Fruit fly (Drosophila melanogaster): Measurements from ENCODE around the gene CG14434.

Gene CG14434

DNA sequence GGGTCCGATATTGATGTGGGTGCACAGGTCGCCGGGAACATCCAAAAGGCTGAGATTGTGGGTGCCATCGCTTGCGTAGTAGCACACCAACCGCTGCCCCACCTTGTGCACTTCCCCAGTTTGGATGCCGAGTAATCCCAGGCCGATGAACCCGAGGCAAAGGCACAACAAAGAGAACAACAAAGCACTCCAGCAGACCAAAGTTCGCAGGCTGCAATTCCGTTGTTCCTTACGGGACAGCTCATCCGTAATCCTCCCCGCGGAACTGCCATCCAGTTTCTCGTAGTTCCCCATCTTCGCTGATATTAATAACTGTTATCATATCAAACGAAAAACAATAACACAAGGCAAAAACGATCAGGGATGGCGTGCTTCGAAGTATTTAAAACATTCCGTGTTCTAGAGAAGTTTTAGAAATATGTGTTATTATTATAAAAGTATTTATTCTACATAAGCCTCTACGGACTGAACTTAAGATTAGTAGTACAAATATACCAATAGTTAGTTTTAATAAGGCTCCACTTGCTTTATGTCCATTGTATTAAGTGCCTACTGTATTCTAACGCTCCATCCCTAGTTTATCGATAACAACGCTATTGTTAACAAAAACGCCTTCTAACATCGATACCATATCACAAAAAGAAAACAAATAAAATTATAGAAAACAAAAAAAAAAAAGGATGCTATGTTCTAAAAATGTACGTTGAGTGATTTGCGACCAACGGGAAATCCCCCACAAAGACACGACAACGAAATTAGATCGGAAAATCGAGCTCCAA lies 17.6 kb downstream of the CG14434 start, which contains the start of the genes Cht11 and CG4558 (continued):
- TF ChIP-seq CG18262 (tag; optimal IDR thresholded peaks at IDR 0.05) (peak; percentile 83), stwl (tag; optimal IDR thresholded peaks at IDR 0.05) (peak; percentile 54), lbe (GFP tag; optimal IDR thresholded peaks at IDR 0.05) (peak; percentile 74), Dad (GFP tag; optimal IDR thresholded peaks at IDR 0.05) (no peak), trem (tag; optimal IDR thresholded peaks at IDR 0.05) (peak; percentile 77), YL-1 (GFP tag; optimal IDR thresholded peaks at IDR 0.05) (peak; percentile 84), phol (tag; optimal IDR thresholded peaks at IDR 0.05) (peak; percentile 85), Dek (tag; optimal IDR thresholded peaks at IDR 0.05) (peak; percentile 80), sqz (GFP tag; optimal IDR thresholded peaks at IDR 0.05) (peak; percentile 52), HLH3B (GFP tag; IDR thresholded peaks at IDR 0.05) (peak; percentile 80), CG43689 (GFP tag; IDR thresholded peaks at IDR 0.05) (0 out of 2 replicates have a peak, but pooled peaks have one; percentile 42), Atf6 (GFP tag; IDR thresholded peaks at IDR 0.05) (peak; percentile 84), CG10366 (GFP tag; IDR thresholded peaks at IDR 0.05) (peak; percentile 81), CG30020 (tag; optimal IDR thresholded peaks at IDR 0.05) (peak; percentile 65), tgo (GFP tag; IDR thresholded peaks at IDR 0.05) (peak; percentile 85), CG34422 (GFP tag; IDR thresholded peaks at IDR 0.05) (peak; percentile 80), CG34224 (GFP tag; IDR thresholded peaks at IDR 0.05; ENCODE audit: partially characterized antibody) (peak; percentile 62; the same call in 1 of the 3 replicates), wek (GFP tag; optimal IDR thresholded peaks at IDR 0.05) (peak; percentile 36), disco-r (GFP tag; optimal IDR thresholded peaks at IDR 0.05) (no peak), CG17385 (GFP tag; optimal IDR thresholded peaks at IDR 0.05) (peak; percentile 77), CG10654 (GFP tag; optimal IDR thresholded peaks at IDR 0.05) (peak; percentile 77), CG3726 (GFP tag; IDR thresholded peaks at IDR 0.05) (peak; percentile 61; the same call in 2 of the 3 replicates), p53 (GFP tag; optimal IDR thresholded peaks at IDR 0.05) (no peak), gsb (GFP tag; IDR thresholded peaks at IDR 0.05) (peak; percentile 51; the same call in 1 of the 2 replicates), Aef1 (GFP tag; IDR thresholded peaks at IDR 0.05) (peak; percentile 81), CG11398 (GFP tag; optimal IDR thresholded peaks at IDR 0.05) (no peak), zf30C (GFP tag; optimal IDR thresholded peaks at IDR 0.05) (no peak), CG12769 (tag; optimal IDR thresholded peaks at IDR 0.05) (no peak), CG12744 (GFP tag; optimal IDR thresholded peaks at IDR 0.05) (peak; percentile 60), btn (GFP tag; optimal IDR thresholded peaks at IDR 0.05) (no peak), CG32532 (GFP tag; IDR thresholded peaks at IDR 0.05) (peak; percentile 86), D19A (tag; optimal IDR thresholded peaks at IDR 0.05) (peak; percentile 74), psq (GFP tag; optimal IDR thresholded peaks at IDR 0.05) (peak; percentile 65), H15 (GFP tag; IDR thresholded peaks at IDR 0.05) (peak; percentile 76; the same call in 2 of the 3 replicates), Poxn (GFP tag; IDR thresholded peaks at IDR 0.05) (no peak), CG1529 (GFP tag; optimal IDR thresholded peaks at IDR 0.05) (peak; percentile 51), Ssrp (tag; optimal IDR thresholded peaks at IDR 0.05) (peak; percentile 81), CG4404 (GFP tag; IDR thresholded peaks at IDR 0.05) (peak; percentile 69), Dref (GFP tag; IDR thresholded peaks at IDR 0.05) (peak; percentile 74), Fer3 (tag; optimal IDR thresholded peaks at IDR 0.05) (peak; percentile 78), tna (GFP tag; IDR thresholded peaks at IDR 0.05; ENCODE audit: partially characterized antibody) (peak; percentile 24; the same call in 1 of the 2 replicates), CG12071 (GFP tag; optimal IDR thresholded peaks at IDR 0.05) (peak; percentile 15), Dip2 (GFP tag; IDR thresholded peaks at IDR 0.05) (no peak), ken (GFP tag; IDR thresholded peaks at IDR 0.05) (peak; percentile 78), rib (GFP tag; IDR thresholded peaks at IDR 0.05) (peak; percentile 57; the same call in 1 of the 2 replicates), tio (GFP tag; optimal IDR thresholded peaks at IDR 0.05) (peak; percentile 76), ttk (GFP tag; IDR thresholded peaks at IDR 0.05) (peak; percentile 67; the same call in 1 of the 2 replicates), crc (GFP tag; optimal IDR thresholded peaks at IDR 0.05) (peak; percentile 8), mam (GFP tag; optimal IDR thresholded peaks at IDR 0.05) (peak; percentile 84), pum (GFP tag; optimal IDR thresholded peaks at IDR 0.05) (peak; percentile 79)
